Fruit fly (Drosophila melanogaster): ENCODE results near the gene msopa.

Gene msopa

dm6 chr3L:22082420-22082819 lies at the start of gene msopa:
msopa (plus strand) TSS chr3L:22082720.
- no peak for TF ChIP-seq CG17801 (GFP tag; optimal IDR thresholded peaks at IDR 0.05; ENCODE audit: partially characterized antibody)

dm6 chr3L:22034717-22035116 lies 47.8 kb upstream of the msopa start, which contains the start of gene Oct-TyrR:
Oct-TyrR (plus strand) TSS chr3L:22035003.
- no peak for TF ChIP-seq CG17801 (GFP tag; optimal IDR thresholded peaks at IDR 0.05; ENCODE audit: partially characterized antibody)

- TF ChIP-seq CG17801 (GFP tag; optimal IDR thresholded peaks at IDR 0.05; ENCODE audit: partially characterized antibody), result no peak
Measured at dm6 chr3L:22051152-22051551, 31.4 kb upstream of the msopa start.

- peak; percentile 7 for TF ChIP-seq CG17801 (GFP tag; optimal IDR thresholded peaks at IDR 0.05; ENCODE audit: partially characterized antibody)
Measured at dm6 chr3L:22053343-22053742, 29.2 kb upstream of the msopa start.

- no peak for TF ChIP-seq CG17801 (GFP tag; optimal IDR thresholded peaks at IDR 0.05; ENCODE audit: partially characterized antibody)
Measured at dm6 chr3L:22063833-22064232, 18.7 kb upstream of the msopa start.

dm6 chr3L:22065694-22066093 lies 16.8 kb upstream of the msopa start, which contains the start of gene CG14561:
CG14561 (plus strand) TSS chr3L:22065907.
- TF ChIP-seq CG17801 (GFP tag; optimal IDR thresholded peaks at IDR 0.05; ENCODE audit: partially characterized antibody), result no peak

- no peak for TF ChIP-seq CG17801 (GFP tag; optimal IDR thresholded peaks at IDR 0.05; ENCODE audit: partially characterized antibody)
Measured at dm6 chr3L:22070506-22070905, 12.0 kb upstream of the msopa start.

- TF ChIP-seq CG17801 (GFP tag; optimal IDR thresholded peaks at IDR 0.05; ENCODE audit: partially characterized antibody), result peak; percentile 12
Measured at dm6 chr3L:22071687-22072394, 10.7 kb upstream of the msopa start, which contains the start of gene CG7139. CG7139 (minus strand) TSS chr3L:22071848.

dm6 chr3L:22072824-22073223 lies 9.7 kb upstream of the msopa start:
- TF ChIP-seq CG17801 (GFP tag; optimal IDR thresholded peaks at IDR 0.05; ENCODE audit: partially characterized antibody), result no peak

dm6 chr3L:22074347-22074971 lies 8.1 kb upstream of the msopa start, which contains the start of gene CG7133:
CG7133 (minus strand) TSS chr3L:22074523.
- TF ChIP-seq CG17801 (GFP tag; optimal IDR thresholded peaks at IDR 0.05; ENCODE audit: partially characterized antibody), result peak; percentile 13

dm6 chr3L:22075706-22076398 lies 6.7 kb upstream of the msopa start, which contains the start of the genes CG7130 and RpLP0:
CG7130 (minus strand) TSS chr3L:22075756.
RpLP0 (plus strand) TSS chr3L:22075867.
- TF ChIP-seq CG17801 (GFP tag; optimal IDR thresholded peaks at IDR 0.05; ENCODE audit: partially characterized antibody), result peak; percentile 90

- TF ChIP-seq CG17801 (GFP tag; optimal IDR thresholded peaks at IDR 0.05; ENCODE audit: partially characterized antibody), result peak; percentile 36
Measured at dm6 chr3L:22078063-22078462, 4.5 kb upstream of the msopa start.

dm6 chr3L:22080022-22080421 lies 2.5 kb upstream of the msopa start, which contains the start of gene Sfp79B:
Sfp79B (plus strand) TSS chr3L:22080322.
- no peak for TF ChIP-seq CG17801 (GFP tag; optimal IDR thresholded peaks at IDR 0.05; ENCODE audit: partially characterized antibody)

dm6 chr3L:22083131-22083648 lies 670 bp downstream of the msopa start:
- no peak for TF ChIP-seq CG17801 (GFP tag; optimal IDR thresholded peaks at IDR 0.05; ENCODE audit: partially characterized antibody)

- no peak for TF ChIP-seq CG17801 (GFP tag; optimal IDR thresholded peaks at IDR 0.05; ENCODE audit: partially characterized antibody)
Measured at dm6 chr3L:22091339-22091738, 8.8 kb downstream of the msopa start.
